Worm (Caenorhabditis elegans): Measurements from ENCODE around the gene str-97.

The str-97 gene

ce11 chrV:16155111-16155510 is at the start of gene str-97:
str-97 (minus strand) TSS chrV:16155211.
- TF ChIP-seq sea-2 (GFP tag; optimal IDR thresholded peaks at IDR 0.05): no peak
- no peak for TF ChIP-seq ZK546.5 (tag; optimal IDR thresholded peaks at IDR 0.05)
- TF ChIP-seq ceh-16 (tag; optimal IDR thresholded peaks at IDR 0.05): no peak
- no peak for TF ChIP-seq fos-1 (tag; optimal IDR thresholded peaks at IDR 0.05)
- no peak for TF ChIP-seq eor-1 (tag; optimal IDR thresholded peaks at IDR 0.05)
- TF ChIP-seq nhr-237 (tag; optimal IDR thresholded peaks at IDR 0.05): no peak
- TF ChIP-seq nhr-12 (tag; optimal IDR thresholded peaks at IDR 0.05): no peak
- no peak for TF ChIP-seq unc-62 (GFP tag; optimal IDR thresholded peaks at IDR 0.05)
- TF ChIP-seq ceh-82 (tag; optimal IDR thresholded peaks at IDR 0.05): no peak
- no peak for TF ChIP-seq mdl-1 (tag; optimal IDR thresholded peaks at IDR 0.05)
- TF ChIP-seq lin-15B (tag; optimal IDR thresholded peaks at IDR 0.05): no peak
- no peak for TF ChIP-seq elt-2 (tag; optimal IDR thresholded peaks at IDR 0.05)
- TF ChIP-seq nfya-1 (tag; optimal IDR thresholded peaks at IDR 0.05; ENCODE audit: insufficient read depth): no peak

ce11 chrV:16202618-16203017 is 47.6 kb upstream of the str-97 start, which contains the start of gene F11A5.18:
F11A5.18 (plus strand) TSS chrV:16202918.
- no peak for TF ChIP-seq lin-39 (tag; optimal IDR thresholded peaks at IDR 0.05)
- TF ChIP-seq tbx-2 (tag; optimal IDR thresholded peaks at IDR 0.05): no peak
- TF ChIP-seq lsy-12 (tag; optimal IDR thresholded peaks at IDR 0.05): no peak
- no peak for TF ChIP-seq elt-1 (tag; optimal IDR thresholded peaks at IDR 0.05)
- no peak for TF ChIP-seq ztf-11 (tag; optimal IDR thresholded peaks at IDR 0.05)
- TF ChIP-seq fkh-10 (GFP tag; optimal IDR thresholded peaks at IDR 0.05): no peak
- TF ChIP-seq nhr-11 (tag; optimal IDR thresholded peaks at IDR 0.05): no peak
- TF ChIP-seq nhr-25 (tag; optimal IDR thresholded peaks at IDR 0.05): no peak
- no peak for TF ChIP-seq nhr-12 (tag; optimal IDR thresholded peaks at IDR 0.05)
- no peak for TF ChIP-seq ceh-28 (tag; optimal IDR thresholded peaks at IDR 0.05)
- TF ChIP-seq jun-1 (tag; optimal IDR thresholded peaks at IDR 0.05): no peak
- TF ChIP-seq sea-2 (GFP tag; optimal IDR thresholded peaks at IDR 0.05): no peak
- TF ChIP-seq fkh-2 (tag; optimal IDR thresholded peaks at IDR 0.05): no peak
- no peak for TF ChIP-seq zag-1 (tag; optimal IDR thresholded peaks at IDR 0.05)
- TF ChIP-seq nhr-43 (tag; optimal IDR thresholded peaks at IDR 0.05; ENCODE audit: poor library complexity, severe bottlenecking): no peak
- no peak for TF ChIP-seq eor-1 (tag; optimal IDR thresholded peaks at IDR 0.05)
- TF ChIP-seq ceh-9 (tag; optimal IDR thresholded peaks at IDR 0.05): no peak
- TF ChIP-seq egl-5 (tag; optimal IDR thresholded peaks at IDR 0.05): no peak
- no peak for TF ChIP-seq fos-1 (tag; optimal IDR thresholded peaks at IDR 0.05)

ce11 chrV:16201730-16202129 is 46.7 kb upstream of the str-97 start, which contains the start of gene F11A5.17:
F11A5.17 (plus strand) TSS chrV:16202030.
- TF ChIP-seq nhr-11 (tag; optimal IDR thresholded peaks at IDR 0.05) (no peak), nhr-43 (tag; optimal IDR thresholded peaks at IDR 0.05; ENCODE audit: poor library complexity, severe bottlenecking) (no peak), nhr-237 (tag; optimal IDR thresholded peaks at IDR 0.05) (no peak), mdl-1 (tag; optimal IDR thresholded peaks at IDR 0.05) (no peak), ztf-11 (tag; optimal IDR thresholded peaks at IDR 0.05) (no peak), elt-3 (tag; optimal IDR thresholded peaks at IDR 0.05) (no peak), aly-2 (tag; optimal IDR thresholded peaks at IDR 0.05) (no peak), elt-2 (tag; optimal IDR thresholded peaks at IDR 0.05) (no peak)

- no peak for TF ChIP-seq tbx-2 (tag; optimal IDR thresholded peaks at IDR 0.05)
- no peak for TF ChIP-seq aly-2 (tag; optimal IDR thresholded peaks at IDR 0.05)
- TF ChIP-seq pha-4 (tag; optimal IDR thresholded peaks at IDR 0.05): no peak
- no peak for TF ChIP-seq nhr-28 (tag; optimal IDR thresholded peaks at IDR 0.05)
- TF ChIP-seq nhr-23 (tag; optimal IDR thresholded peaks at IDR 0.05): no peak
- TF ChIP-seq lin-15B (tag; optimal IDR thresholded peaks at IDR 0.05): no peak
- TF ChIP-seq sea-2 (GFP tag; optimal IDR thresholded peaks at IDR 0.05): no peak
- no peak for TF ChIP-seq ztf-4 (tag; optimal IDR thresholded peaks at IDR 0.05)
- TF ChIP-seq ceh-28 (tag; optimal IDR thresholded peaks at IDR 0.05): no peak
- TF ChIP-seq elt-2 (tag; optimal IDR thresholded peaks at IDR 0.05): no peak
- no peak for TF ChIP-seq fkh-10 (GFP tag; optimal IDR thresholded peaks at IDR 0.05)
Measured at ce11 chrV:16198016-16198415, 43.0 kb upstream of the str-97 start, which contains the start of gene F11A5.5. F11A5.5 (plus strand) TSS chrV:16198316.

- no peak for TF ChIP-seq pha-4 (tag; optimal IDR thresholded peaks at IDR 0.05)
- no peak for TF ChIP-seq fkh-10 (GFP tag; optimal IDR thresholded peaks at IDR 0.05)
- TF ChIP-seq unc-62 (GFP tag; optimal IDR thresholded peaks at IDR 0.05): no peak
- TF ChIP-seq tbx-2 (tag; optimal IDR thresholded peaks at IDR 0.05): no peak
- TF ChIP-seq unc-39 (tag; optimal IDR thresholded peaks at IDR 0.05): no peak
- no peak for TF ChIP-seq elt-2 (tag; optimal IDR thresholded peaks at IDR 0.05)
- no peak for TF ChIP-seq ceh-16 (tag; optimal IDR thresholded peaks at IDR 0.05)
- no peak for TF ChIP-seq lin-15B (tag; optimal IDR thresholded peaks at IDR 0.05)
- no peak for TF ChIP-seq egl-5 (tag; optimal IDR thresholded peaks at IDR 0.05)
- no peak for TF ChIP-seq mml-1 (tag; optimal IDR thresholded peaks at IDR 0.05)
Measured at ce11 chrV:16195379-16195778, 40.4 kb upstream of the str-97 start, which contains the start of gene rabr-3. rabr-3 (plus strand) TSS chrV:16195679.

Measured in whole organism, L3 larva.